Worm (Caenorhabditis elegans) whole organism, L4 larva: Measurements from ENCODE around the gene R11D1.12.

ENCODE experiments used
- F44E2.7 ChIP-seq: fragments of 200-800 bp; sonication (Bioruptor generic); IDR thresholded peaks from 2 replicates; pipeline ENCODE4 v2.1.2; 2022; ENCODE audit warnings: missing genetic modification characterization, missing compliant biosample characterization
- ZK546.5 ChIP-seq, 2 experiments: sonication (generic microtip); optimal IDR thresholded peaks; 2 replicates each; lab custom pipeline; 2017; ENCODE audit warnings: missing biosample characterization in 2 of 2, missing genetic modification characterization in 2 of 2
- aha-1 ChIP-seq: fragments of 150-350 bp; peaks from one replicate; lab custom pipeline; 2014; ENCODE audit warnings: missing biosample characterization, missing genetic modification characterization
- ama-1 ChIP-seq: fragments of 150-350 bp; optimal IDR thresholded peaks from 2 replicates; lab custom pipeline; 2014; ENCODE audit warnings: inconsistent platforms, mixed read lengths
- ceh-28 ChIP-seq: fragments of 150-350 bp; optimal IDR thresholded peaks from 2 replicates; lab custom pipeline; 2014; ENCODE audit warnings: missing biosample characterization, missing genetic modification reagents, missing genetic modification characterization
- ceh-32 ChIP-seq: sonication (generic microtip); optimal IDR thresholded peaks from 2 replicates; lab custom pipeline; 2016; ENCODE audit warnings: mild to moderate bottlenecking, missing genetic modification characterization, missing compliant biosample characterization; ENCODE audit not compliant: poor library complexity
- ces-1 ChIP-seq: fragments of 150-350 bp; sonication (generic microtip); optimal IDR thresholded peaks from 4 replicates; lab custom pipeline; 2014; ENCODE audit warnings: missing biosample characterization, missing genetic modification reagents, missing genetic modification characterization
- daf-16 ChIP-seq, 3 experiments: sonication (generic microtip); optimal IDR thresholded peaks; 2 replicates each; lab custom pipeline; 2016 to 2017; ENCODE audit warnings: missing genetic modification characterization in 3 of 3, missing genetic modification reagents in 3 of 3, mild to moderate bottlenecking in 2 of 3, missing compliant biosample characterization in 2 of 3, missing biosample characterization in 1 of 3, moderate library complexity in 1 of 3
- dmd-6 ChIP-seq: fragments of 200-800 bp; sonication (Bioruptor generic); IDR thresholded peaks from 2 replicates; pipeline ENCODE4 v1.3.6; 2022; ENCODE audit warnings: missing genetic modification reagents, missing genetic modification characterization, missing compliant biosample characterization
- dpl-1 ChIP-seq: fragments of 150-350 bp; optimal IDR thresholded peaks from 2 replicates; lab custom pipeline; 2014; ENCODE audit warnings: missing biosample characterization, missing genetic modification reagents, missing genetic modification characterization
- dve-1 ChIP-seq: sonication (generic microtip); optimal IDR thresholded peaks from 2 replicates; lab custom pipeline; 2017; ENCODE audit warnings: antibody characterized with exemption, mild to moderate bottlenecking, missing genetic modification characterization, missing compliant biosample characterization; ENCODE audit not compliant: insufficient read depth
- fkh-10 ChIP-seq: fragments of 150-350 bp; optimal IDR thresholded peaks from 2 replicates; lab custom pipeline; 2014; ENCODE audit warnings: missing biosample characterization, missing genetic modification reagents, missing genetic modification characterization
- hif-1 ChIP-seq, 2 experiments: sonication (generic microtip); optimal IDR thresholded peaks; 2 replicates each; lab custom pipeline; 2016 to 2017; ENCODE audit warnings: missing compliant biosample characterization in 2 of 2, missing genetic modification characterization in 2 of 2, missing genetic modification reagents in 2 of 2, missing genotype in 2 of 2, mild to moderate bottlenecking in 1 of 2
- hlh-11 ChIP-seq: fragments of 200-800 bp; sonication (Bioruptor generic); optimal IDR thresholded peaks from 2 replicates; lab custom pipeline; 2018; ENCODE audit warnings: mild to moderate bottlenecking, missing genetic modification characterization, missing compliant biosample characterization
- hlh-30 ChIP-seq: sonication (generic microtip); optimal IDR thresholded peaks from 2 replicates; lab custom pipeline; 2017; ENCODE audit warnings: antibody characterized with exemption, mild to moderate bottlenecking, missing genetic modification characterization, missing compliant biosample characterization; ENCODE audit not compliant: insufficient read depth
- lin-13 ChIP-seq: fragments of 150-350 bp; optimal IDR thresholded peaks from 2 replicates; lab custom pipeline; 2014; ENCODE audit warnings: missing biosample characterization, missing genetic modification reagents, missing genetic modification characterization
- mep-1 ChIP-seq: fragments of 150-350 bp; sonication (generic microtip); optimal IDR thresholded peaks from 3 replicates; lab custom pipeline; 2014; ENCODE audit warnings: missing biosample characterization, missing genetic modification characterization
- nhr-28 ChIP-seq: fragments of 150-350 bp; optimal IDR thresholded peaks from 2 replicates; lab custom pipeline; 2014; ENCODE audit warnings: missing biosample characterization, missing genetic modification characterization
- nhr-6 ChIP-seq: fragments of 150-350 bp; optimal IDR thresholded peaks from 2 replicates; lab custom pipeline; 2014; ENCODE audit warnings: missing biosample characterization, missing genetic modification characterization
- php-3 ChIP-seq: fragments of 200-800 bp; sonication (Bioruptor generic); IDR thresholded peaks from 2 replicates; pipeline ENCODE4 v1.3.6; 2022; ENCODE audit warnings: missing genetic modification reagents, missing genetic modification characterization, missing compliant biosample characterization
- pqm-1 ChIP-seq: sonication (generic microtip); optimal IDR thresholded peaks from 2 replicates; lab custom pipeline; 2017; ENCODE audit warnings: missing biosample characterization, missing genetic modification characterization
- saeg-2 ChIP-seq: fragments of 200-800 bp; sonication (Bioruptor generic); IDR thresholded peaks from 2 replicates; pipeline ENCODE4 v1.3.6; 2022; ENCODE audit warnings: missing genetic modification reagents, missing genetic modification characterization, missing compliant biosample characterization
- set-16 ChIP-seq: fragments of 200-800 bp; sonication (Bioruptor generic); IDR thresholded peaks from 2 replicates; pipeline ENCODE4 v1.3.6; 2022; ENCODE audit warnings: missing genetic modification reagents, missing genetic modification characterization, missing compliant biosample characterization
- snpc-1.2 ChIP-seq: fragments of 200-800 bp; sonication (Bioruptor generic); IDR thresholded peaks from 2 replicates; pipeline ENCODE4 v1.3.6; 2022; ENCODE audit warnings: missing genetic modification reagents, missing genetic modification characterization, missing compliant biosample characterization
- spr-3 ChIP-seq: fragments of 200-800 bp; sonication (Bioruptor generic); optimal IDR thresholded peaks from 2 replicates; lab custom pipeline; 2018; ENCODE audit warnings: mild to moderate bottlenecking, missing genetic modification characterization, missing compliant biosample characterization
- tag-97 ChIP-seq: fragments of 200-800 bp; sonication (Bioruptor generic); IDR thresholded peaks from 2 replicates; pipeline ENCODE4 v1.3.6; 2022; ENCODE audit warnings: missing genetic modification characterization, missing compliant biosample characterization
- tra-1 ChIP-seq: fragments of 200-800 bp; sonication (Bioruptor generic); IDR thresholded peaks from 2 replicates; pipeline ENCODE4 v1.3.6; 2022; ENCODE audit warnings: missing genetic modification reagents, missing genetic modification characterization, missing compliant biosample characterization
- unc-130 ChIP-seq: sonication (generic microtip); optimal IDR thresholded peaks from 2 replicates; lab custom pipeline; 2016; ENCODE audit warnings: missing genetic modification reagents, missing genetic modification characterization, missing compliant biosample characterization
- unc-62 ChIP-seq, 3 experiments: fragments of 150-350 bp in 1 of 3; sonication (generic microtip); optimal IDR thresholded peaks in 2 of 3; peaks in 1 of 3; 1 replicate in 1 of 3; 2 replicates in 2 of 3; lab custom pipeline; 2014 to 2017; ENCODE audit warnings: missing biosample characterization in 3 of 3, missing genetic modification characterization in 3 of 3, missing genetic modification reagents in 3 of 3, missing genotype in 1 of 3
- vab-7 ChIP-seq: fragments of 200-800 bp; sonication (Bioruptor generic); IDR thresholded peaks from 2 replicates; pipeline ENCODE4 v1.3.6; 2022; ENCODE audit warnings: missing genetic modification reagents, missing genetic modification characterization, missing compliant biosample characterization
- zfp-3 ChIP-seq: fragments of 200-800 bp; sonication (Bioruptor generic); conservative IDR thresholded peaks from 2 replicates; pipeline ENCODE4 v1.3.6; 2022; ENCODE audit warnings: missing genetic modification reagents, missing genetic modification characterization, missing compliant biosample characterization
- ztf-11 ChIP-seq: fragments of 150-350 bp; optimal IDR thresholded peaks from 2 replicates; lab custom pipeline; 2014; ENCODE audit warnings: missing biosample characterization, missing genetic modification characterization

R11D1.12 gene

ce11 chrV:12751495-12752050 lies 25.8 kb upstream of the R11D1.12 start, which contains the start of gene C15C8.6:
Gene C15C8.6, minus strand, starts transcription at chrV:12751545.
- TF ChIP-seq hif-1 (tag; optimal IDR thresholded peaks at IDR 0.05; lab: Kevin White, UChicago) (no peak), unc-62 (GFP tag; optimal IDR thresholded peaks at IDR 0.05 in 1 of 2; lab: Kevin White, UChicago) (peak in 1 of 2 experiments; percentile 50), unc-62 (tag; optimal IDR thresholded peaks at IDR 0.05; lab: Kevin White, UChicago) (no peak), ceh-28 (tag; lab: Kevin White, UChicago) (no peak), unc-130 (GFP tag; lab: Kevin White, UChicago) (no peak)

ce11 chrV:12749558-12749957 lies 23.8 kb upstream of the R11D1.12 start:
- no peak for TF ChIP-seq lin-13 (GFP tag; lab: Kevin White, UChicago)
- no peak for TF ChIP-seq dve-1 (tag; lab: Kevin White, UChicago)
- no peak for TF ChIP-seq zfp-3 (GFP tag; lab: Robert Waterston, UW)
- TF ChIP-seq ZK546.5 (tag; optimal IDR thresholded peaks at IDR 0.05; lab: Kevin White, UChicago): no peak
- no peak for TF ChIP-seq saeg-2
- peak in 1 of 2 experiments; percentile 94 for TF ChIP-seq unc-62 (GFP tag; optimal IDR thresholded peaks at IDR 0.05 in 1 of 2; lab: Kevin White, UChicago)
- TF ChIP-seq unc-62 (tag; optimal IDR thresholded peaks at IDR 0.05; lab: Kevin White, UChicago): no peak
- TF ChIP-seq F44E2.7 (GFP tag; lab: Robert Waterston, UW): no peak
- no peak for TF ChIP-seq ces-1 (GFP tag; lab: Kevin White, UChicago)

DNA sequence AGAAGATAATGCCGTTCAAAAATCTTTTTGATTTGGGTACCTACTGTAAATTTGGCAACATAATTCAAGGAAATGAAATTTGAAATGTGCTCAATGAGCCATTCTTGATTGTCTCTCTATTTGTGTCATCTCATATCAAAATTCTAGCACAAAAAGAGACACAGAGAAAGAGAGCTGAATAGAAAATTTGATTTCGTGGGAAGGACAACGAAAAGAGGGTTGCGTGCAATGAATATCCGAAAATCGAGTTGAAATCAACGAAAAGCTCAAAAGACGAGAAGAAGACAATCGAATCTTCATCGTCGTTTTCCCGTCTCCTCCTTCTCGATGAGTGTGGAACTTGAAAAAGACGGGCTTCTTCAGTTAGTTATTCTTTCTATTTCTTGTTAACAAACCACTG lies 22.1 kb upstream of the R11D1.12 start, which contains the start of gene C15C8.5:
Gene C15C8.5, plus strand, starts transcription at position 152 of the 400 bp plus-strand sequence.
- TF ChIP-seq fkh-10 (peak; percentile 97), unc-62 (GFP tag; optimal IDR thresholded peaks at IDR 0.05 in 1 of 2; lab: Kevin White, UChicago) (no peak), unc-62 (tag; optimal IDR thresholded peaks at IDR 0.05; lab: Kevin White, UChicago) (no peak), ces-1 (GFP tag; lab: Kevin White, UChicago) (peak; percentile 91), snpc-1.2 (GFP tag; lab: Robert Waterston, UW) (no peak), tag-97 (GFP tag; lab: Robert Waterston, UW) (no peak)

- TF ChIP-seq spr-3 (GFP tag; lab: Kevin White, UChicago): no peak
- TF ChIP-seq tra-1 (GFP tag; lab: Robert Waterston, UW): no peak
- TF ChIP-seq nhr-28 (tag; lab: Kevin White, UChicago): no peak
- TF ChIP-seq hlh-30: no peak
- peak; percentile 54 for TF ChIP-seq nhr-6 (tag; lab: Kevin White, UChicago)
- peak; percentile 17 for TF ChIP-seq dpl-1 (GFP tag; lab: Kevin White, UChicago)
Observed at ce11 chrV:12747431-12747830, 21.6 kb upstream of the R11D1.12 start, which contains the start of gene C15C8.4. Gene C15C8.4, minus strand, starts transcription at chrV:12747463.

DNA sequence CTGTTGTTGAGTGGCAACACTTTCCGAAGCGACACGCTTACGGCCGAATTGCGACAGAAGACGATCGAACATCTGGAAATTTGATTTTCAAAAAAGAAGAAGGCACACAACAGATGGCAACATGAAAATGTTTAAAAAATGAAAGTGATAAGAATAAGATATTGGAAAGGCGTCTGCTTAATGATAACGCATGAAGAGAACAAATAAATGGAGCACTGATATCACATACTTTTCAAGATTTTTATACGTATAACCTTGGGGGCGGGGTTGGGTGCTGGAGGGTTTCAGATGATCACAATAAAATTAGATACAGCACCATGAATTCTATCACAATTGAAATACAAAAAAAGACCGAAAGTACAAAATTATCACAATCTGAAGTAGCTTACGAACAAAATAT lies 19.2 kb upstream of the R11D1.12 start, which contains the start of gene C15C8.7:
Gene C15C8.7, minus strand, starts transcription at position 72 of the 400 bp plus-strand sequence.
- TF ChIP-seq pqm-1: peak; percentile 84
- peak; percentile 9 for TF ChIP-seq ama-1
- peak; percentile 58 for TF ChIP-seq dve-1 (tag; lab: Kevin White, UChicago)
- TF ChIP-seq aha-1 (tag; lab: Kevin White, UChicago): peak; percentile 77
- TF ChIP-seq mep-1: peak; percentile 1
- TF ChIP-seq ceh-32 (tag; lab: Kevin White, UChicago): no peak
- TF ChIP-seq dmd-6 (GFP tag; lab: Robert Waterston, UW): peak; percentile 46; the same call in 1 of the 2 replicates
- no peak for TF ChIP-seq ztf-11 (tag; lab: Kevin White, UChicago)
- no peak for TF ChIP-seq daf-16 (GFP tag; optimal IDR thresholded peaks at IDR 0.05; lab: Kevin White, UChicago)
- peak; percentile 51 for TF ChIP-seq daf-16 (tag; optimal IDR thresholded peaks at IDR 0.05; lab: Kevin White, UChicago)
- peak; percentile 37 for TF ChIP-seq nhr-28 (tag; lab: Kevin White, UChicago)
- TF ChIP-seq set-16: no peak
- TF ChIP-seq php-3: 0 out of 2 replicates have a peak, but pooled peaks have one; percentile 28
- no peak for TF ChIP-seq vab-7 (GFP tag; lab: Robert Waterston, UW)
- TF ChIP-seq hlh-11: peak; percentile 50
